Fruit fly (Drosophila melanogaster) whole organism, embryonic: ENCODE data around the gene VhaM9.7-d.
A peak's percentile ranks its signal among the peaks of the same experiment; 100 is the strongest.

Experiments used
- CG10267 ChIP-seq: fragments of 200-800 bp; sonication (Bioruptor generic); optimal IDR thresholded peaks from 2 replicates; lab custom pipeline; 2018; ENCODE audit warnings: missing biosample characterization, mild to moderate bottlenecking, missing genetic modification characterization, moderate library complexity
- CG13775 ChIP-seq: fragments of 200-800 bp; sonication (Bioruptor generic); optimal IDR thresholded peaks from 3 replicates; lab custom pipeline; 2017; ENCODE audit warnings: missing biosample characterization, mild to moderate bottlenecking, missing genetic modification characterization
- CG15073 ChIP-seq: fragments of 200-800 bp; sonication (Bioruptor generic); optimal IDR thresholded peaks from 2 replicates; lab custom pipeline; 2016; ENCODE audit warnings: missing biosample characterization, missing genetic modification characterization
- CG1602 ChIP-seq: fragments of 200-800 bp; sonication (Bioruptor generic); optimal IDR thresholded peaks from 3 replicates; lab custom pipeline; 2016; ENCODE audit warnings: missing biosample characterization, missing genetic modification characterization
- CG16813 ChIP-seq: fragments of 200-800 bp; sonication (Bioruptor generic); IDR thresholded peaks from 3 replicates; pipeline ENCODE4 v1.3.6; 2022; ENCODE audit warnings: missing biosample characterization, missing genetic modification characterization; ENCODE audit not compliant: partially characterized antibody
- CG16815 ChIP-seq: fragments of 200-800 bp; sonication (Bioruptor generic); optimal IDR thresholded peaks from 3 replicates; lab custom pipeline; 2017; ENCODE audit warnings: missing biosample characterization, mild to moderate bottlenecking, missing genetic modification characterization
- CG17612 ChIP-seq: fragments of 200-800 bp; sonication (Bioruptor generic); IDR thresholded peaks from 2 replicates; pipeline ENCODE4 v1.3.6; 2022; ENCODE audit warnings: missing biosample characterization, missing genetic modification characterization
- CG17802 ChIP-seq: fragments of 200-800 bp; sonication (Bioruptor generic); optimal IDR thresholded peaks from 2 replicates; lab custom pipeline; 2018; ENCODE audit warnings: missing biosample characterization, mild to moderate bottlenecking, missing genetic modification characterization, moderate library complexity
- CG17912 ChIP-seq: fragments of 200-800 bp; sonication (Bioruptor generic); optimal IDR thresholded peaks from 2 replicates; lab custom pipeline; 2018; ENCODE audit warnings: missing biosample characterization, mild to moderate bottlenecking, missing genetic modification characterization
- CG30431 ChIP-seq: fragments of 200-800 bp; sonication (Bioruptor generic); optimal IDR thresholded peaks from 2 replicates; lab custom pipeline; 2017; ENCODE audit warnings: missing biosample characterization, missing genetic modification characterization
- CG31388 ChIP-seq: fragments of 200-800 bp; sonication (Bioruptor generic); optimal IDR thresholded peaks from 2 replicates; lab custom pipeline; 2016; ENCODE audit warnings: missing biosample characterization, missing genetic modification characterization
- CG34376 ChIP-seq: fragments of 200-800 bp; sonication (Bioruptor generic); optimal IDR thresholded peaks from 2 replicates; lab custom pipeline; 2018; ENCODE audit warnings: missing biosample characterization, mild to moderate bottlenecking, missing genetic modification characterization
- CG4424 ChIP-seq: fragments of 200-800 bp; sonication (Bioruptor generic); optimal IDR thresholded peaks from 3 replicates; lab custom pipeline; 2016; ENCODE audit warnings: missing biosample characterization, missing genetic modification characterization
- CG4854 ChIP-seq: fragments of 200-800 bp; sonication (Bioruptor generic); optimal IDR thresholded peaks from 2 replicates; lab custom pipeline; 2016; ENCODE audit warnings: missing biosample characterization, missing genetic modification characterization, inconsistent platforms
- CG6272 ChIP-seq: fragments of 200-800 bp; sonication (Bioruptor generic); IDR thresholded peaks from 2 replicates; pipeline ENCODE4 v1.3.6; 2022; ENCODE audit warnings: missing biosample characterization, missing genetic modification characterization
- CG6689 ChIP-seq: fragments of 200-800 bp; sonication (Bioruptor generic); IDR thresholded peaks from 2 replicates; pipeline ENCODE4 v1.3.6; 2022; ENCODE audit warnings: missing biosample characterization, missing genetic modification characterization
- CG8089 ChIP-seq: fragments of 200-800 bp; sonication (Bioruptor generic); optimal IDR thresholded peaks from 3 replicates; lab custom pipeline; 2016; ENCODE audit warnings: missing biosample characterization, missing genetic modification characterization
- CG8765 ChIP-seq: fragments of 200-800 bp; sonication (Bioruptor generic); IDR thresholded peaks from 2 replicates; pipeline ENCODE4 v1.3.6; 2022; ENCODE audit warnings: missing biosample characterization, missing genetic modification characterization
- CG8944 ChIP-seq: fragments of 200-800 bp; sonication (Bioruptor generic); optimal IDR thresholded peaks from 3 replicates; lab custom pipeline; 2016; ENCODE audit warnings: missing biosample characterization, missing genetic modification characterization
- Dip3 ChIP-seq: fragments of 200-800 bp; sonication (Bioruptor generic); optimal IDR thresholded peaks from 3 replicates; lab custom pipeline; 2016; ENCODE audit warnings: missing biosample characterization, missing genetic modification characterization
- Gsc ChIP-seq: fragments of 200-800 bp; sonication (Bioruptor generic); IDR thresholded peaks from 2 replicates; pipeline ENCODE4 v1.3.6; 2022; ENCODE audit warnings: missing biosample characterization, missing genetic modification characterization
- HmgZ ChIP-seq: fragments of 200-800 bp; sonication (Bioruptor generic); optimal IDR thresholded peaks from 2 replicates; lab custom pipeline; 2018; ENCODE audit warnings: missing biosample characterization, mild to moderate bottlenecking, missing genetic modification characterization
- Hr3 ChIP-seq: fragments of 200-800 bp; sonication (Bioruptor generic); optimal IDR thresholded peaks from 3 replicates; lab custom pipeline; 2016; ENCODE audit warnings: missing biosample characterization, missing genetic modification characterization
- Max ChIP-seq: fragments of 200-800 bp; sonication (Bioruptor generic); optimal IDR thresholded peaks from 2 replicates; lab custom pipeline; 2016; ENCODE audit warnings: missing biosample characterization, mild to moderate bottlenecking, missing genetic modification characterization
- Meics ChIP-seq: fragments of 200-800 bp; sonication (Bioruptor generic); optimal IDR thresholded peaks from 2 replicates; lab custom pipeline; 2017; ENCODE audit warnings: missing biosample characterization, mild to moderate bottlenecking, missing genetic modification characterization
- Mrtf ChIP-seq: fragments of 200-800 bp; sonication (Bioruptor generic); IDR thresholded peaks from 3 replicates; pipeline ENCODE4 v1.3.6; 2022; ENCODE audit warnings: missing biosample characterization, missing genetic modification characterization
- Myb ChIP-seq: fragments of 200-800 bp; sonication (Bioruptor generic); optimal IDR thresholded peaks from 2 replicates; lab custom pipeline; 2016; ENCODE audit warnings: missing biosample characterization, missing genetic modification characterization
- Nf-YA ChIP-seq: fragments of 200-800 bp; sonication (Bioruptor generic); IDR thresholded peaks from 2 replicates; pipeline ENCODE4 v1.3.6; 2022; ENCODE audit warnings: missing biosample characterization, missing genetic modification characterization
- Nf-YB ChIP-seq: fragments of 200-800 bp; sonication (Bioruptor generic); optimal IDR thresholded peaks from 3 replicates; lab custom pipeline; 2019; ENCODE audit warnings: missing biosample characterization, mild to moderate bottlenecking, missing genetic modification characterization, moderate library complexity
- Pdp1 ChIP-seq, 2 experiments: fragments of 200-800 bp; sonication (Bioruptor generic); optimal IDR thresholded peaks; 3 replicates each; lab custom pipeline; 2016; ENCODE audit warnings: missing biosample characterization in 2 of 2, missing genetic modification characterization in 2 of 2, mild to moderate bottlenecking in 1 of 2, moderate library complexity in 1 of 2
- Scr ChIP-seq: fragments of 200-800 bp; sonication (Bioruptor generic); IDR thresholded peaks from 2 replicates; pipeline ENCODE4 v1.3.6; 2022; ENCODE audit warnings: missing biosample characterization, missing genetic modification characterization; ENCODE audit not compliant: partially characterized antibody
- Six4 ChIP-seq: fragments of 200-800 bp; sonication (Bioruptor generic); optimal IDR thresholded peaks from 2 replicates; lab custom pipeline; 2016; ENCODE audit warnings: missing biosample characterization, missing genetic modification characterization
- ab ChIP-seq: fragments of 200-800 bp; sonication (Bioruptor generic); optimal IDR thresholded peaks from 2 replicates; lab custom pipeline; 2016; ENCODE audit warnings: missing biosample characterization, missing genetic modification characterization
- cato ChIP-seq: fragments of 200-800 bp; sonication (Bioruptor generic); optimal IDR thresholded peaks from 2 replicates; lab custom pipeline; 2016; ENCODE audit warnings: missing biosample characterization, missing genetic modification characterization, borderline replicate concordance
- caup ChIP-seq: fragments of 200-800 bp; sonication (Bioruptor generic); optimal IDR thresholded peaks from 3 replicates; lab custom pipeline; 2017; ENCODE audit warnings: missing biosample characterization, mild to moderate bottlenecking, missing genetic modification characterization, moderate library complexity; ENCODE audit not compliant: severe bottlenecking
- chif ChIP-seq, 2 experiments: fragments of 200-800 bp; sonication (Bioruptor generic); optimal IDR thresholded peaks; 3 replicates each; lab custom pipeline; 2016; ENCODE audit warnings: missing biosample characterization in 2 of 2, missing genetic modification characterization in 2 of 2
- dimm ChIP-seq: fragments of 200-800 bp; sonication (Bioruptor generic); IDR thresholded peaks from 2 replicates; pipeline ENCODE4 v1.3.6; 2022; ENCODE audit warnings: missing biosample characterization, missing genetic modification characterization
- fu2 ChIP-seq: fragments of 200-800 bp; sonication (Bioruptor generic); optimal IDR thresholded peaks from 2 replicates; lab custom pipeline; 2016; ENCODE audit warnings: missing biosample characterization, missing genetic modification characterization
- gcm2 ChIP-seq: fragments of 200-800 bp; sonication (Bioruptor generic); optimal IDR thresholded peaks from 2 replicates; lab custom pipeline; 2016; ENCODE audit warnings: missing biosample characterization, missing genetic modification characterization
- her ChIP-seq: fragments of 200-800 bp; sonication (Bioruptor generic); optimal IDR thresholded peaks from 2 replicates; lab custom pipeline; 2016; ENCODE audit warnings: missing biosample characterization, missing genetic modification characterization
- jing ChIP-seq: fragments of 200-800 bp; sonication (Bioruptor generic); optimal IDR thresholded peaks from 2 replicates; lab custom pipeline; 2018; ENCODE audit warnings: missing biosample characterization, mild to moderate bottlenecking, missing genetic modification characterization
- lov ChIP-seq, 2 experiments: fragments of 200-800 bp in 1 of 2; fragments of >200 bp in 1 of 2; sonication (Bioruptor generic) in 1 of 2; IDR thresholded peaks in 1 of 2; optimal IDR thresholded peaks in 1 of 2; 2 replicates in 1 of 2; 3 replicates in 1 of 2; pipeline versions ENCODE4 v1.3.6 to Lab custom; 2017 to 2022; ENCODE audit warnings: missing biosample characterization in 1 of 2, missing genetic modification characterization in 1 of 2
- mirr ChIP-seq: fragments of 200-800 bp; sonication (Bioruptor generic); optimal IDR thresholded peaks from 3 replicates; lab custom pipeline; 2018; ENCODE audit warnings: missing biosample characterization, mild to moderate bottlenecking, missing genetic modification characterization
- pita ChIP-seq: fragments of 200-800 bp; sonication (Bioruptor generic); optimal IDR thresholded peaks from 2 replicates; lab custom pipeline; 2017; ENCODE audit warnings: missing biosample characterization, mild to moderate bottlenecking, missing genetic modification characterization
- run ChIP-seq: fragments of 200-800 bp; sonication (Bioruptor generic); optimal IDR thresholded peaks from 3 replicates; lab custom pipeline; 2018; ENCODE audit warnings: missing biosample characterization, mild to moderate bottlenecking, missing genetic modification characterization
- stc ChIP-seq: fragments of 200-800 bp; sonication (Bioruptor generic); IDR thresholded peaks from 2 replicates; pipeline ENCODE4 v1.3.6; 2022; ENCODE audit warnings: missing biosample characterization, missing genetic modification characterization
- tx ChIP-seq: fragments of 200-800 bp; sonication (Bioruptor generic); optimal IDR thresholded peaks from 2 replicates; lab custom pipeline; 2016; ENCODE audit warnings: missing biosample characterization, missing genetic modification characterization
- wdn ChIP-seq: fragments of 200-800 bp; sonication (Bioruptor generic); IDR thresholded peaks from 2 replicates; pipeline ENCODE4 v1.3.6; 2022; ENCODE audit warnings: missing biosample characterization, missing genetic modification characterization

The VhaM9.7-d gene

DNA sequence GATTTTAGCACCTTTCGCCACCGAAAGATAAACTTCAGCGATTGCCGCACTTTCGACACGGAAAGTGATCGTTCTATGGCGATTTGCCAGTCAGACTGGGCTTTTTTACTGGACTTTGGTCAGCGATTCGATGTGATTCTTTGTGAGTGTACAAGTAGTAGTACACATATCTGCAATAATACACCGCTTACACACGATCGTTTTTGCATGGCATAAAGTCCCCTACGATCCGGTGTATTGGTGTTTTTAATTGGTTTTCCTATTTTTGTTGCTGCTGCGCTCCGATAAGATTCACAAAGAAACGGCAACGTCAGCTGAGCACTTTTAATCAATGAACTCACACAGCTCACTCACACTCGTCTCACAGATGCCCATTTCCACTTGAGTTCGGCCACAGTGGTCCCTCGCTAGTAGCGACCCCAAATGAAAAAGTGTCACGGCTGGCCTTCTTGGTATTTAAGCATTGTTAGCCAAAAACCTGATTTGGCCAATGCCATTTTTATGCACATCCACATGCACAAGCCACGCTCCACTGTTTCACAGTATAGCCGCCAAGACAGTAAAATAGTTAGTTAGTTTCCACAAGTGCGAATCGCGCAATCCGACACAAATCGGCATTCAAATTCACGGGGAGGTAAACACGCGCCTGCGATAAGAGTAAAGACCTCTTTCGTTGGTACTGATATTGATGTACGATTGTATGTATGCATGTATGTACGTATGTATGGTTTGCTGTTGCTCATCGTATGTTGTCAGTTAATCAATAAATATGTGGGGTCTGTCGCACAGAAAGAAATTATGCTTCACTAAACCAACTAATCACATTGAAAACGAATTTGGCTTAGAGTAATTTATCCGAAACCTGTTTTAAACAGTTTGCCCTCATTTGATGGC lies 11.4 kb downstream of the VhaM9.7-d start (continued):
- TF ChIP-seq CG15073 = peak; percentile 12
- TF ChIP-seq CG17912 (GFP tag; lab: Kevin White, UChicago) = peak; percentile 85
- peak; percentile 82 for TF ChIP-seq CG4424 (GFP tag; lab: Kevin White, UChicago)
- peak; percentile 43 for TF ChIP-seq CG10267 (tag; lab: Kevin White, UChicago)
- peak; percentile 85 for TF ChIP-seq Nf-YA
- TF ChIP-seq her = peak; percentile 96
- TF ChIP-seq CG4854 (GFP tag; lab: Kevin White, UChicago) = peak; percentile 88
- peak; percentile 91 for TF ChIP-seq CG6272 (GFP tag; lab: Robert Waterston, UW)
- peak; percentile 94 for TF ChIP-seq CG8765 (GFP tag; lab: Robert Waterston, UW)
- TF ChIP-seq mirr (GFP tag; lab: Kevin White, UChicago) = peak; percentile 98
- TF ChIP-seq Gsc (GFP tag; lab: Robert Waterston, UW) = no peak
- peak; percentile 96 for TF ChIP-seq CG17612
- peak; percentile 82 for TF ChIP-seq jing (GFP tag; lab: Kevin White, UChicago)
- peak; percentile 98 for TF ChIP-seq HmgZ (tag; lab: Kevin White, UChicago)
- peak; percentile 83 for TF ChIP-seq CG1602 (GFP tag; lab: Kevin White, UChicago)
- TF ChIP-seq Hr3 (GFP tag; lab: Kevin White, UChicago) = peak; percentile 87
- TF ChIP-seq Dip3 (GFP tag; lab: Kevin White, UChicago) = peak; percentile 98
- peak; percentile 97 for TF ChIP-seq CG34376 (GFP tag; lab: Kevin White, UChicago)
- TF ChIP-seq wdn (GFP tag; lab: Robert Waterston, UW) = peak; percentile 98
- peak; percentile 95 for TF ChIP-seq Meics (GFP tag; lab: Kevin White, UChicago)
- TF ChIP-seq Pdp1 (GFP tag; optimal IDR thresholded peaks at IDR 0.05; lab: Kevin White, UChicago) = peak; percentile 94 to 96
- TF ChIP-seq CG31388 (GFP tag; lab: Kevin White, UChicago) = peak; percentile 30
- no peak for TF ChIP-seq pita (GFP tag; lab: Kevin White, UChicago)
- TF ChIP-seq CG6689 (GFP tag; lab: Robert Waterston, UW) = peak; percentile 91
- no peak for TF ChIP-seq Scr (GFP tag; lab: Robert Waterston, UW)
- TF ChIP-seq lov (optimal IDR thresholded peaks at IDR 0.05; lab: Kevin White, UChicago) = no peak
- TF ChIP-seq lov (GFP tag; IDR thresholded peaks at IDR 0.05; lab: Robert Waterston, UW) = peak; percentile 92
- peak; percentile 86 for TF ChIP-seq CG30431 (GFP tag; lab: Kevin White, UChicago)
- peak; percentile 91 for TF ChIP-seq ab (GFP tag; lab: Kevin White, UChicago)
- TF ChIP-seq Myb (GFP tag; lab: Kevin White, UChicago) = peak; percentile 89
- TF ChIP-seq Six4 = peak; percentile 62
- peak; percentile 83 for TF ChIP-seq CG13775 (GFP tag; lab: Kevin White, UChicago)
- peak; percentile 57 for TF ChIP-seq cato (GFP tag; lab: Kevin White, UChicago)
- peak; percentile 95 for TF ChIP-seq caup (GFP tag; lab: Kevin White, UChicago)
- TF ChIP-seq dimm = peak; percentile 95
- peak; percentile 84 for TF ChIP-seq CG8089 (GFP tag; lab: Kevin White, UChicago)
- peak; percentile 83 to 87 for TF ChIP-seq chif (GFP tag; optimal IDR thresholded peaks at IDR 0.05; lab: Kevin White, UChicago)
- TF ChIP-seq CG16815 (GFP tag; lab: Kevin White, UChicago) = peak; percentile 91
- TF ChIP-seq CG8944 (GFP tag; lab: Kevin White, UChicago) = peak; percentile 81
- peak; percentile 80 for TF ChIP-seq gcm2 (GFP tag; lab: Kevin White, UChicago)
- peak; percentile 62 for TF ChIP-seq Nf-YB
- TF ChIP-seq CG17802 = peak; percentile 54
- no peak for TF ChIP-seq CG16813 (GFP tag; lab: Robert Waterston, UW)
- TF ChIP-seq Max = peak; percentile 83
- peak; percentile 93 for TF ChIP-seq stc (GFP tag; lab: Robert Waterston, UW)
- peak; percentile 95 for TF ChIP-seq fu2
- TF ChIP-seq run (tag; lab: Kevin White, UChicago) = peak; percentile 63
- TF ChIP-seq Mrtf = peak; percentile 97
- TF ChIP-seq tx = peak; percentile 91
